Fruit fly (Drosophila melanogaster) whole organism, prepupa: Measurements from ENCODE around the gene CG8500.

Source experiments
- CG10669 ChIP-seq: fragments of 200-800 bp; sonication (Bioruptor generic); optimal IDR thresholded peaks from 3 replicates; lab custom pipeline; 2018; ENCODE audit warnings: missing biosample characterization, mild to moderate bottlenecking, missing genetic modification characterization, moderate library complexity
- CG1621 ChIP-seq: fragments of 200-800 bp; sonication (Bioruptor generic); optimal IDR thresholded peaks from 3 replicates; lab custom pipeline; 2018; ENCODE audit warnings: missing biosample characterization, mild to moderate bottlenecking, missing genetic modification characterization
- CG16779 ChIP-seq: fragments of 200-800 bp; sonication (Bioruptor generic); optimal IDR thresholded peaks from 3 replicates; lab custom pipeline; 2017; ENCODE audit warnings: missing biosample characterization, mild to moderate bottlenecking, missing genetic modification characterization
- CG31627 ChIP-seq: fragments of 200-800 bp; sonication (Bioruptor generic); optimal IDR thresholded peaks from 3 replicates; lab custom pipeline; 2016; ENCODE audit warnings: missing biosample characterization, missing genetic modification characterization
- CG3919 ChIP-seq: fragments of 200-800 bp; sonication (Bioruptor generic); optimal IDR thresholded peaks from 3 replicates; lab custom pipeline; 2016; ENCODE audit warnings: missing biosample characterization, missing genetic modification characterization
- CG4318 ChIP-seq: fragments of 200-800 bp; sonication (Bioruptor generic); optimal IDR thresholded peaks from 3 replicates; lab custom pipeline; 2017; ENCODE audit warnings: missing biosample characterization, mild to moderate bottlenecking, missing genetic modification characterization
- CG6163 ChIP-seq: fragments of 200-800 bp; sonication (Bioruptor generic); IDR thresholded peaks from 3 replicates; pipeline ENCODE4 v1.3.6; 2022; ENCODE audit warnings: missing biosample characterization, missing genetic modification characterization
- CG6276 ChIP-seq: fragments of 200-800 bp; sonication (Bioruptor generic); optimal IDR thresholded peaks from 2 replicates; lab custom pipeline; 2017; ENCODE audit warnings: missing biosample characterization, mild to moderate bottlenecking, missing genetic modification characterization
- CG6808 ChIP-seq: fragments of 200-800 bp; sonication (Bioruptor generic); optimal IDR thresholded peaks from 3 replicates; lab custom pipeline; 2017; ENCODE audit warnings: missing biosample characterization, missing genetic modification characterization, mild to moderate bottlenecking, moderate library complexity, missing genetic modification reagents
- CG9139 ChIP-seq: fragments of 200-800 bp; sonication (Bioruptor generic); optimal IDR thresholded peaks from 3 replicates; lab custom pipeline; 2017; ENCODE audit warnings: missing biosample characterization, mild to moderate bottlenecking, missing genetic modification characterization
- Eip93F ChIP-seq: fragments of 200-800 bp; sonication (Bioruptor generic); optimal IDR thresholded peaks from 2 replicates; lab custom pipeline; 2016; ENCODE audit warnings: missing biosample characterization, mild to moderate bottlenecking, missing genetic modification characterization
- Ets21C ChIP-seq: fragments of 200-800 bp; sonication (Bioruptor generic); optimal IDR thresholded peaks from 3 replicates; lab custom pipeline; 2016; ENCODE audit warnings: missing biosample characterization, missing genetic modification characterization
- Ets96B ChIP-seq: fragments of 200-800 bp; optimal IDR thresholded peaks from 2 replicates; lab custom pipeline; 2019; ENCODE audit warnings: missing biosample characterization, mild to moderate bottlenecking, missing genetic modification characterization, moderate library complexity
- Gug ChIP-seq: fragments of 200-800 bp; sonication (Bioruptor generic); IDR thresholded peaks from 2 replicates; pipeline ENCODE4 v1.3.6; 2022; ENCODE audit warnings: missing biosample characterization, missing genetic modification characterization
- Hr38 ChIP-seq: sonication (Bioruptor generic); optimal IDR thresholded peaks from 2 replicates; lab custom pipeline; 2016; ENCODE audit warnings: missing biosample characterization, missing genetic modification characterization
- Hr4 ChIP-seq: fragments of 200-800 bp; sonication (Bioruptor generic); optimal IDR thresholded peaks from 3 replicates; lab custom pipeline; 2016; ENCODE audit warnings: missing biosample characterization, missing genetic modification characterization
- OdsH ChIP-seq: fragments of 200-800 bp; sonication (Bioruptor generic); optimal IDR thresholded peaks from 3 replicates; lab custom pipeline; 2016; ENCODE audit warnings: missing biosample characterization, missing genetic modification characterization
- Sox102F ChIP-seq: fragments of 200-800 bp; sonication (Bioruptor generic); optimal IDR thresholded peaks from 2 replicates; lab custom pipeline; 2016; ENCODE audit warnings: missing biosample characterization, mild to moderate bottlenecking, missing genetic modification characterization
- acj6 ChIP-seq: fragments of 200-800 bp; sonication (Bioruptor generic); optimal IDR thresholded peaks from 3 replicates; lab custom pipeline; 2016; ENCODE audit warnings: missing biosample characterization, missing genetic modification characterization
- fd59A ChIP-seq: fragments of 200-800 bp; sonication (Bioruptor generic); optimal IDR thresholded peaks from 2 replicates; lab custom pipeline; 2017; ENCODE audit warnings: missing biosample characterization, mild to moderate bottlenecking, missing genetic modification characterization, missing genetic modification reagents
- ss ChIP-seq, 2 experiments: fragments of 200-800 bp; sonication (Bioruptor generic); optimal IDR thresholded peaks; 2 replicates in 1 of 2; 3 replicates in 1 of 2; lab custom pipeline; 2017 to 2018; ENCODE audit warnings: mild to moderate bottlenecking in 2 of 2, missing biosample characterization in 2 of 2, missing genetic modification characterization in 2 of 2, moderate library complexity in 1 of 2

Gene CG8500

dm6 chr3R:9821091-9821490 lies 36.6 kb downstream of the CG8500 start, which contains the start of gene CG42857:
CG42857 (minus strand) TSS chr3R:9821191.
- TF ChIP-seq CG9139 (GFP tag; lab: Kevin White, UChicago) (no peak), CG3919 (GFP tag; lab: Kevin White, UChicago) (no peak), Ets21C (no peak), Gug (GFP tag; lab: Robert Waterston, UW) (no peak), CG4318 (no peak), Hr38 (GFP tag; lab: Kevin White, UChicago) (no peak), Sox102F (GFP tag; lab: Kevin White, UChicago) (no peak), Eip93F (GFP tag; lab: Kevin White, UChicago) (no peak), CG6276 (GFP tag; lab: Kevin White, UChicago) (no peak), CG31627 (GFP tag; lab: Kevin White, UChicago) (no peak), acj6 (GFP tag; lab: Kevin White, UChicago) (no peak), Ets96B (tag; lab: Kevin White, UChicago) (no peak), ss (GFP tag; optimal IDR thresholded peaks at IDR 0.05; lab: Kevin White, UChicago) (no peak), OdsH (GFP tag; lab: Kevin White, UChicago) (no peak), CG6163 (GFP tag; lab: Robert Waterston, UW) (no peak), CG16779 (tag; lab: Kevin White, UChicago) (no peak), Hr4 (GFP tag; lab: Kevin White, UChicago) (no peak)
- TF ChIP-seq, all 60 proteins: peak for 0

DNA sequence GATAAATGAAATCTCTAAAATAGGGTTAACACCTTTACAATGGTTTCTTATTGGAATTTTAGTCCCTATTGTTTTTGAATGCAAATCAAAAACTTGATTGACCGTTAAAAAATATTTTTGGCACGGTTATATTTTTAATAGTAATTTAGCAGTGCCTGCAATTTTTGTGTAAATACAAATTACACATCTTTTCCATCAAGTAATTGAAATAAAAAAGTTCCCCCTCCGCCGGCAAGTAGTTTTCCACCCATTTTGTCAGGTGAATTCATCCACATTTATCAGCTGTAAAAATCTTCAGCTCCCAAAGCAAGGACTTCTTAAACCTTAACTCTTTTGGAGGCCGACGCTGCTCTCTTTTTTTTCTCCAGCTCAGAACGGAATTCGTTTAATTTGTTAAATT lies 39.3 kb downstream of the CG8500 start, which contains the start of gene CG34302:
Gene CG34302, minus strand, starts transcription at position 101 of the 400 bp plus-strand sequence.
- TF ChIP-seq Ets21C (no peak), CG6808 (GFP tag; lab: Kevin White, UChicago) (no peak), CG1621 (tag; lab: Kevin White, UChicago) (no peak), CG10669 (GFP tag; lab: Kevin White, UChicago) (no peak), fd59A (GFP tag; lab: Kevin White, UChicago) (no peak)
